Fruit fly (Drosophila melanogaster): ENCODE data around the gene Lim3.
A peak's percentile ranks its signal among the peaks of the same experiment; 100 is the strongest.

DNA sequence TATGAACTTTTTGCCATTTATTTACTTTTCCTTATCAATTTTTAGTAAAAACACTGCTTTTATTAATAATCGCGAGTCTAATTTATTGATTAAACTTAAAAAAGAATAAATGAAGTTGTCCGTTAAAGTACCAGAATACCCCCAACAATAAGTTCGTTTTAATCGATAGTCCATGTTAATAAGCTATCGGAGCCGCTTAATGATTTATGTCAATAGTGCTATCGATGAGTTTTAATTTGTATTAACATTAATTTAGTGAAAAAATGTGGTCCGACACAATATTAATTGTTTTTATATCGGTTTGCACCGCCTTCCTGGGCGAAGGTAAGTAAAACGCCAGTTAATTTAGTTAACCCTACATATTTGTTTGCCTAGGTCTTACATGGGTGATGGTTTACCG, 59.3 kb downstream of the Lim3 start, which contains the start of gene CG10470:
- TF ChIP-seq Dfd (GFP tag; optimal IDR thresholded peaks at IDR 0.05) = no peak
- peak; percentile 22 for TF ChIP-seq fru (GFP tag; optimal IDR thresholded peaks at IDR 0.05)
- no peak for TF ChIP-seq usp (GFP tag; optimal IDR thresholded peaks at IDR 0.05)
- TF ChIP-seq CG32264 (GFP tag; optimal IDR thresholded peaks at IDR 0.05) = no peak
- no peak for TF ChIP-seq Mio (GFP tag; optimal IDR thresholded peaks at IDR 0.05)
- TF ChIP-seq Myc (optimal IDR thresholded peaks at IDR 0.05) = no peak

Data from whole organism, wandering third instar larva.